Fruit fly (Drosophila melanogaster): ENCODE data around the gene CG8112.

- TF ChIP-seq OdsH (GFP tag; optimal IDR thresholded peaks at IDR 0.05) = peak; percentile 89
- peak; percentile 54; the same call in 1 of the 2 replicates for TF ChIP-seq CG11294 (GFP tag; IDR thresholded peaks at IDR 0.05)
- TF ChIP-seq Sox102F (GFP tag; optimal IDR thresholded peaks at IDR 0.05) = no peak
- no peak for TF ChIP-seq ss (GFP tag; optimal IDR thresholded peaks at IDR 0.05)
Measured at dm6 chr3R:8731597-8732263, 19.0 kb downstream of the CG8112 start, which contains the start of the genes M1BP and CG8202.
